Fruit fly (Drosophila melanogaster): ENCODE measurements around the gene CG3769.

- TF ChIP-seq Crg-1 (GFP tag; optimal IDR thresholded peaks at IDR 0.05) (no peak), Hr96 (GFP tag; optimal IDR thresholded peaks at IDR 0.05) (no peak), cnc (optimal IDR thresholded peaks at IDR 0.05) (no peak), pad (GFP tag; optimal IDR thresholded peaks at IDR 0.05) (no peak), CG14711 (tag; optimal IDR thresholded peaks at IDR 0.05) (no peak), CG12768 (GFP tag; optimal IDR thresholded peaks at IDR 0.05) (no peak), CG5204 (GFP tag; optimal IDR thresholded peaks at IDR 0.05) (no peak), kay (GFP tag; ENCODE audit: borderline replicate concordance) (no peak), ovo (GFP tag; optimal IDR thresholded peaks at IDR 0.05) (no peak), toe (GFP tag; optimal IDR thresholded peaks at IDR 0.05) (no peak), bab1 (GFP tag; optimal IDR thresholded peaks at IDR 0.05) (no peak), Clk (GFP tag; optimal IDR thresholded peaks at IDR 0.05) (no peak), cic (GFP tag; optimal IDR thresholded peaks at IDR 0.05) (no peak)
Observed at dm6 chr2L:9454369-9455054, 19.3 kb downstream of the CG3769 start.

Measured in whole organism, adult.